Worm (Caenorhabditis elegans): ENCODE measurements around the gene T26A5.8.

DNA sequence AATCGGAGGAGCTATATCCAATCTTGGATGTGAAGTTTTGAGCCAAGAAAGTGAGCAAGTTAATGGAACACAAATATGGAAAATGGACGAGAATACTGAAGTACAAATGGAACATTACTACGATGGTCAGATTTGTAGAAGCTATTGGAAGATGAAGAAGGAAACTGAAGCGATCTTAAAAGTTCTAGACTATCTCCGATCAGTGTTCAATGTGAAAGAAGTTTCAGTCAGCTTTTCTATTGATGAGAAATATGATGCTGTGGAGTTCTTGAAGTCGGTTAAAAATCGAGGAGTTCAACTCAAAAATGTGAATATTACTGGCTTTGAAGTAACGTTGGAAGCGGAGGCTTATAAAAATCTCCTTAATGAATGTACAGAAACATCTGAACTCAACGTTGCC lies 36.4 kb upstream of the T26A5.8 start:
- TF ChIP-seq B0310.2 (tag; optimal IDR thresholded peaks at IDR 0.05) = no peak
- TF ChIP-seq hnd-1 (tag; optimal IDR thresholded peaks at IDR 0.05) = no peak
- TF ChIP-seq tbx-37 (GFP tag; conservative IDR thresholded peaks at IDR 0.05) = no peak
- TF ChIP-seq flt-1 (GFP tag; IDR thresholded peaks at IDR 0.05) = no peak
- TF ChIP-seq pes-1 (GFP tag; IDR thresholded peaks at IDR 0.05) = no peak
- no peak for TF ChIP-seq scrt-1 (GFP tag; IDR thresholded peaks at IDR 0.05)
- TF ChIP-seq sea-1 (GFP tag; conservative IDR thresholded peaks at IDR 0.05) = no peak
- no peak for TF ChIP-seq ama-1 (optimal IDR thresholded peaks at IDR 0.05)
- TF ChIP-seq ceh-13 (GFP tag; optimal IDR thresholded peaks at IDR 0.05) = no peak
- no peak for TF ChIP-seq tra-4 (tag; optimal IDR thresholded peaks at IDR 0.05)
- TF ChIP-seq ceh-36 (tag; optimal IDR thresholded peaks at IDR 0.05) = no peak
- TF ChIP-seq hmg-4 (GFP tag; optimal IDR thresholded peaks at IDR 0.05) = no peak

Data from whole organism, early embryonic.